Fruit fly (Drosophila melanogaster): ENCODE measurements around the gene GluRIIE.

DNA sequence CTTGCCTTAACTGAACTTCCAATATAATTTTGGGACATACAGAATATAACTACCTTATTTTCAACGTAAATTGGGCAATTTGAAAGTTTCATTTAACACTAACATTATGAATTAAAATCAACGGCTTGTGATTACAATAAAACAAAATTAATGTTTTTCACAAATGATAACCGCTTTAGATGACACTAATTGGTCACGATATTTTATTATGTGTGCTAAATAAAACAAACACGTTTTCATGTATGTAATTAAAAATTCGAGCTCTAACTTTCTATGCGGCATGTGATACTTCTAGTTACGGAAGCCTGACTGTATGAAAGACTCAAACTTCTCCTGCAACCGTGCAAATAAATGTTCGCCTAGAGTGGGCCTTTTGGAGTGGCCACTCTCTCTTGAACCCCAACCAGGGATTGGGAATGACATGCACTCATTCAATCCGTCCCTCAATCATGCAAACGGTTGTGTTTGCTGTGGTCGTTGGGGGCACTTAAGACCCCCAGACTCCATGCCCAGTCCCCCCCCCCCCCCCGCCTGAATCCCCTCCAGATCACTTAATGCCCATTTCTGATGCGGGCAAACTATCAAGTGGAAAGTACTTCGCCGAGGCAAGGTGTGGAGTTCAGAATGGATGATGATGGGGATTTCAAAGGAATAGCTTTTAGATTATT is 53.2 kb downstream of the GluRIIE start:
- TF ChIP-seq Mnt (GFP tag; optimal IDR thresholded peaks at IDR 0.05) (no peak), CG33017 (tag; optimal IDR thresholded peaks at IDR 0.05) (no peak), CG5204 (GFP tag; optimal IDR thresholded peaks at IDR 0.05) (no peak), cnc (optimal IDR thresholded peaks at IDR 0.05) (no peak), kay (GFP tag; ENCODE audit: borderline replicate concordance) (no peak), CG12768 (GFP tag; optimal IDR thresholded peaks at IDR 0.05) (no peak), tj (GFP tag; optimal IDR thresholded peaks at IDR 0.05) (no peak), pad (GFP tag; optimal IDR thresholded peaks at IDR 0.05) (no peak), CG11617 (GFP tag; optimal IDR thresholded peaks at IDR 0.05) (no peak)
